Fruit fly (Drosophila melanogaster) whole organism, pupa: ENCODE measurements around the gene CG3251.

Experiments
- CG10348 ChIP-seq: fragments of 200-800 bp; sonication (Bioruptor generic); IDR thresholded peaks from 2 replicates; pipeline ENCODE4 v1.3.6; 2022; ENCODE audit warnings: missing biosample characterization, missing genetic modification characterization
- CG12605 ChIP-seq: fragments of 200-800 bp; sonication (Bioruptor generic); IDR thresholded peaks from 2 replicates; pipeline ENCODE4 v1.3.6; 2022; ENCODE audit warnings: missing biosample characterization, missing genetic modification characterization
- CG13204 ChIP-seq: fragments of 200-800 bp; sonication (Bioruptor generic); optimal IDR thresholded peaks from 2 replicates; lab custom pipeline; 2018; ENCODE audit warnings: missing biosample characterization, mild to moderate bottlenecking, missing genetic modification characterization, moderate library complexity
- CG14655 ChIP-seq: fragments of 200-800 bp; sonication (Bioruptor generic); optimal IDR thresholded peaks from 3 replicates; lab custom pipeline; 2017; ENCODE audit warnings: mild to moderate bottlenecking, missing biosample characterization, missing genetic modification reagents, missing genetic modification characterization
- CG15710 ChIP-seq: fragments of 200-800 bp; sonication (Bioruptor generic); optimal IDR thresholded peaks from 2 replicates; lab custom pipeline; 2018; ENCODE audit warnings: missing biosample characterization, mild to moderate bottlenecking, missing genetic modification characterization, moderate library complexity
- CG17806 ChIP-seq: fragments of 200-800 bp; sonication (Bioruptor generic); optimal IDR thresholded peaks from 2 replicates; lab custom pipeline; 2018; ENCODE audit warnings: missing biosample characterization, mild to moderate bottlenecking, missing genetic modification characterization, moderate library complexity
- CG32121 ChIP-seq: fragments of 200-800 bp; sonication (Bioruptor generic); IDR thresholded peaks from 2 replicates; pipeline ENCODE4 v1.3.6; 2022; ENCODE audit warnings: missing biosample characterization, missing genetic modification characterization
- CG34367 ChIP-seq: fragments of 200-800 bp; sonication (Bioruptor generic); optimal IDR thresholded peaks from 2 replicates; lab custom pipeline; 2018; ENCODE audit warnings: missing biosample characterization, mild to moderate bottlenecking, missing genetic modification characterization
- CG4496 ChIP-seq: fragments of 200-800 bp; sonication (Bioruptor generic); IDR thresholded peaks from 3 replicates; pipeline ENCODE4 v1.3.6; 2022; ENCODE audit warnings: missing biosample characterization, missing genetic modification characterization
- CG8159 ChIP-seq: fragments of 200-800 bp; sonication (Bioruptor generic); optimal IDR thresholded peaks from 3 replicates; lab custom pipeline; 2018; ENCODE audit warnings: missing biosample characterization, mild to moderate bottlenecking, missing genetic modification characterization, moderate library complexity
- CG8301 ChIP-seq: fragments of 200-800 bp; sonication (Bioruptor generic); optimal IDR thresholded peaks from 2 replicates; lab custom pipeline; 2018; ENCODE audit warnings: missing biosample characterization, mild to moderate bottlenecking, missing genetic modification characterization
- CG9948 ChIP-seq: fragments of 200-800 bp; sonication (Bioruptor generic); optimal IDR thresholded peaks from 2 replicates; lab custom pipeline; 2018; ENCODE audit warnings: missing biosample characterization, mild to moderate bottlenecking, missing genetic modification characterization, moderate library complexity
- D1 ChIP-seq: fragments of 200-800 bp; sonication (Bioruptor generic); optimal IDR thresholded peaks from 2 replicates; lab custom pipeline; 2018; ENCODE audit warnings: missing biosample characterization, mild to moderate bottlenecking, missing genetic modification characterization, moderate library complexity
- EcR ChIP-seq: fragments of 200-800 bp; sonication (Bioruptor generic); optimal IDR thresholded peaks from 3 replicates; lab custom pipeline; 2019; ENCODE audit warnings: missing biosample characterization, missing genetic modification characterization, mild to moderate bottlenecking, moderate library complexity, missing genetic modification reagents
- Ets98B ChIP-seq: fragments of 200-800 bp; sonication (Bioruptor generic); IDR thresholded peaks from 2 replicates; pipeline ENCODE4 v1.3.6; 2022; ENCODE audit warnings: missing biosample characterization, missing genetic modification characterization
- Pif1A ChIP-seq: fragments of 200-800 bp; sonication (Bioruptor generic); optimal IDR thresholded peaks from 3 replicates; lab custom pipeline; 2016; ENCODE audit warnings: missing biosample characterization, missing genetic modification characterization
- Pif1B ChIP-seq: fragments of 200-800 bp; sonication (Bioruptor generic); optimal IDR thresholded peaks from 3 replicates; lab custom pipeline; 2016; ENCODE audit warnings: missing biosample characterization, missing genetic modification characterization
- Snoo ChIP-seq: fragments of 200-800 bp; sonication (Bioruptor generic); optimal IDR thresholded peaks from 3 replicates; lab custom pipeline; 2017; ENCODE audit warnings: missing biosample characterization, mild to moderate bottlenecking, missing genetic modification characterization, inconsistent platforms
- fd96Ca ChIP-seq: fragments of 200-800 bp; sonication (Bioruptor generic); IDR thresholded peaks from 3 replicates; pipeline ENCODE4 v1.3.6; 2022; ENCODE audit warnings: missing biosample characterization, missing genetic modification characterization
- gl ChIP-seq: fragments of 200-800 bp; sonication (Bioruptor generic); optimal IDR thresholded peaks from 2 replicates; lab custom pipeline; 2018; ENCODE audit warnings: missing biosample characterization, mild to moderate bottlenecking, missing genetic modification characterization
- rn ChIP-seq: fragments of 200-800 bp; sonication (Bioruptor generic); IDR thresholded peaks from 2 replicates; pipeline ENCODE4 v1.3.6; 2022; ENCODE audit warnings: missing biosample characterization, missing genetic modification characterization

CG3251 gene

dm6 chr2L:4690602-4691001 is at the start of gene CG3251:
TSS of gene CG3251 (minus strand) at chr2L:4690702.
- TF ChIP-seq CG12605 (GFP tag; lab: Robert Waterston, UW): no peak
- no peak for TF ChIP-seq gl (tag; lab: Kevin White, UChicago)
- TF ChIP-seq CG15710 (tag; lab: Kevin White, UChicago): no peak
- no peak for TF ChIP-seq CG8159 (tag; lab: Kevin White, UChicago)
- TF ChIP-seq Snoo (tag; lab: Kevin White, UChicago): no peak
- no peak for TF ChIP-seq Pif1A (GFP tag; lab: Kevin White, UChicago)
- no peak for TF ChIP-seq CG8301
- TF ChIP-seq rn: no peak
- TF ChIP-seq CG32121 (GFP tag; lab: Robert Waterston, UW): no peak
- no peak for TF ChIP-seq Pif1B
- no peak for TF ChIP-seq CG17806
- TF ChIP-seq EcR: no peak
- TF ChIP-seq CG13204: no peak
- no peak for TF ChIP-seq CG14655 (GFP tag; lab: Kevin White, UChicago)

DNA sequence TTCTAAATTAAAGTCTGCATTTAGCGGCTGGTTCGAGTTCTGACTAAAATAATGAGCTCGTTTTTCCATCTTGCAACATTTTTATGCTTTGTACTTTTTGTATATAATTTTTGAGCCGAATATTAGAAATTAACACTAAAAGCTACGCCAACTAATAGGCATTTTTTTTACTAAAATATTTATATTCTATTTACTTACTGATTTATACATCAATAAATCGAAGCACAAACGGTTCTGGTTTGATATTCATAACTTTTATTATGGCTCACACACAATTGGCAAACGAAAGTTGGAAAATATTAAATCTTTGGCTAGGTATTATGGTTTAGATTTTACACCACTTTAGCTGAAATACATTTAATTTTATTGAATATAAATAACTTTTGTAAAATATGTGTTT is 43.9 kb upstream of the CG3251 start, which contains the start of gene CG15631:
Gene CG15631, minus strand, starts transcription at position 101 of the 400 bp plus-strand sequence.
- TF ChIP-seq CG14655 (GFP tag; lab: Kevin White, UChicago) (no peak), CG17806 (no peak), CG9948 (no peak), CG15710 (tag; lab: Kevin White, UChicago) (no peak), CG12605 (GFP tag; lab: Robert Waterston, UW) (no peak), CG4496 (no peak), CG8159 (tag; lab: Kevin White, UChicago) (no peak), rn (no peak), D1 (tag; lab: Kevin White, UChicago) (no peak), Pif1A (GFP tag; lab: Kevin White, UChicago) (no peak), CG32121 (GFP tag; lab: Robert Waterston, UW) (no peak), CG8301 (no peak), gl (tag; lab: Kevin White, UChicago) (no peak), CG13204 (no peak), CG34367 (no peak), Ets98B (GFP tag; lab: Robert Waterston, UW) (no peak), Pif1B (no peak), fd96Ca (no peak), CG10348 (GFP tag; lab: Robert Waterston, UW) (no peak), EcR (no peak)

DNA sequence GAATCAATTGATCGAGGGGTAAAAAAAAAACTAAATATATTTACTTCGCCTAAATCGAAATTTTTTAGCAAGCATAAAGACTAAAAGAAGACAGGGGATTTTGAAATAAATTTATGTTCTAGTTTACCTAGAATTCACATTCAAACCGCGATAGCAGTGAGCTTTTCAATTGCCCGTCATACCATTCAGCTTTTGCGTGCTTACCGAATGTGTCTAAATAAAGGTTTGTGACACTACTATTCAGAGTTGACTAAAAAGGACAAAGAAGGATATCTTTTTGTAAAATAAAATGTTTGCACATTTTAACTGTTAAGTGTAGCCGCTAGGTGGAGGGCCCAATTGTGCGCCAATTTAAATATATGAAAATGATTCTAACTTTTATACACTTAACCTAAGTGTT is 35.5 kb upstream of the CG3251 start:
- TF ChIP-seq EcR (no peak), CG34367 (no peak), Pif1B (no peak), Snoo (tag; lab: Kevin White, UChicago) (no peak), Pif1A (GFP tag; lab: Kevin White, UChicago) (no peak), CG8301 (no peak), CG10348 (GFP tag; lab: Robert Waterston, UW) (no peak), CG15710 (tag; lab: Kevin White, UChicago) (no peak), CG12605 (GFP tag; lab: Robert Waterston, UW) (no peak), CG4496 (no peak), CG13204 (no peak), Ets98B (GFP tag; lab: Robert Waterston, UW) (no peak), fd96Ca (no peak), rn (no peak), CG8159 (tag; lab: Kevin White, UChicago) (no peak), CG14655 (GFP tag; lab: Kevin White, UChicago) (no peak), CG17806 (no peak)

DNA sequence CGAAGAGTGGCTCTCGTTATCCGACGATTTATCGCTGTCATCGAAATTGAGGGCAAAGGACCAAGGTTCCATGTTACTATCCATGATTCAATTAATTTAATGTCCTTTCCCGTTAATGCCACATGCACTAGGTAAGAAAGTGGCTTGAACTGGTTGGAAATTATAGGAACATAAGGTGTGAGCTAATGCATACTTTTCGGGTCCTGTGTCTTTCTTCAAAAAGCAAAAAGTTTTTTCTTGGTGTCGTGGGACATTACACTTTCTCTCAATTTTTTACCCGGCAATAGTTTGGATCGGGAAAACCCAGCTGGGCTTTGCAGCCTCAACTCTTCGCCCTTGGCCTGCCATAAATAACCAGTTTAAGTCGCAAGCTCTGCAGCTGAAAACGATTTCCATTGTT is 10.9 kb upstream of the CG3251 start, which contains the start of gene Taf12L:
Gene Taf12L, minus strand, starts transcription at position 101 of the 400 bp plus-strand sequence.
- no peak for TF ChIP-seq CG13204
- TF ChIP-seq Ets98B (GFP tag; lab: Robert Waterston, UW): no peak
- no peak for TF ChIP-seq CG17806
- no peak for TF ChIP-seq Pif1B
- no peak for TF ChIP-seq CG32121 (GFP tag; lab: Robert Waterston, UW)
- no peak for TF ChIP-seq fd96Ca
- TF ChIP-seq CG9948: no peak
- TF ChIP-seq D1 (tag; lab: Kevin White, UChicago): no peak
- TF ChIP-seq CG8301: no peak
- no peak for TF ChIP-seq CG34367
- no peak for TF ChIP-seq CG10348 (GFP tag; lab: Robert Waterston, UW)
- no peak for TF ChIP-seq CG12605 (GFP tag; lab: Robert Waterston, UW)
- no peak for TF ChIP-seq CG15710 (tag; lab: Kevin White, UChicago)
- no peak for TF ChIP-seq CG4496
- no peak for TF ChIP-seq gl (tag; lab: Kevin White, UChicago)
- no peak for TF ChIP-seq Pif1A (GFP tag; lab: Kevin White, UChicago)
- TF ChIP-seq CG14655 (GFP tag; lab: Kevin White, UChicago): no peak
- TF ChIP-seq EcR: no peak
- no peak for TF ChIP-seq rn
- no peak for TF ChIP-seq CG8159 (tag; lab: Kevin White, UChicago)

DNA sequence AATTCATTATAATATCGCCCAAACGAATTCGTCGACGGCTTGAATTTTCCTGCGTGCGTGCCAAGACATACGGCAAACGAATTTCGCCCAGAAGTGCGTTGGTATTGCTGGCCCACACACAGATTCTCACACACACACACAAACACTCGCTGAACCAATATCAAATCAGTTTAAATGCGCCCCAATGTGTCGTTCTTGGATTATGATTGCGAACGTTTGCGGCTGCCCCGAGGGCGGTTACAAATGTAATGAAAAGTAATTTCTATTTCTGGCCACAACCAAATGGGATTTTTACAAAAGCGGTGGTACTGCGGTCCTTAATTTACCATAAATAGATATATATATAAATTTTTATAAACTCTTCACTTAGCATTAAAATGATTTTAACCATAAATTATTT is 8.3 kb upstream of the CG3251 start:
- TF ChIP-seq CG17806 (no peak), rn (no peak), CG9948 (no peak), Pif1B (no peak), CG32121 (GFP tag; lab: Robert Waterston, UW) (no peak), CG10348 (GFP tag; lab: Robert Waterston, UW) (no peak), CG13204 (no peak), CG14655 (GFP tag; lab: Kevin White, UChicago) (no peak), Pif1A (GFP tag; lab: Kevin White, UChicago) (no peak), CG15710 (tag; lab: Kevin White, UChicago) (no peak), gl (tag; lab: Kevin White, UChicago) (no peak), CG8159 (tag; lab: Kevin White, UChicago) (no peak), Snoo (tag; lab: Kevin White, UChicago) (no peak), Ets98B (GFP tag; lab: Robert Waterston, UW) (no peak), fd96Ca (no peak), CG34367 (no peak), CG8301 (no peak), CG4496 (no peak), EcR (no peak)

DNA sequence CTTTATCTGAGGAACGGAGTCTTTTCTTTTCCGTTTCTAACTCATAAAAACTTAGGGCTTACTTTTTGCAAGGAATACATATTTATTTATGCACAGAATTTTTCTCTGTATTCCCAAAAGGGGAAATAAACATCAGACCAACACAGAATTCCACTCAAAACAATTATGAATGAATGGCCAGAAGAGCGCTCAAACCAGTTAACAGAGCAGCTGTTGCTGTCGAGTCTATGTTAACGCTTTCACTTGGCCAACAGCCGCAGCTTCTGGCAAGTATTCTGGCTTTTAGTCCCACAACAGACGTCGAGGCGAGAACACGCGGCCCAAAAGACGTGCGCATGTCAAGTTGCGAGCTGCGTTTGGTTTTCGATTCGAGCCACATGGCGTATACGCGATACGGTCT is 3.9 kb upstream of the CG3251 start, which contains the start of gene dcma:
Gene dcma, plus strand, starts transcription at position 301 of the 400 bp plus-strand sequence.
- no peak for TF ChIP-seq CG17806
- TF ChIP-seq EcR: no peak
- no peak for TF ChIP-seq CG12605 (GFP tag; lab: Robert Waterston, UW)
- TF ChIP-seq Ets98B (GFP tag; lab: Robert Waterston, UW): no peak
- TF ChIP-seq CG4496: no peak
- TF ChIP-seq gl (tag; lab: Kevin White, UChicago): no peak
- TF ChIP-seq fd96Ca: no peak
- TF ChIP-seq CG8301: no peak
- no peak for TF ChIP-seq CG10348 (GFP tag; lab: Robert Waterston, UW)
- no peak for TF ChIP-seq rn
- TF ChIP-seq CG15710 (tag; lab: Kevin White, UChicago): no peak
- TF ChIP-seq, all 21 proteins: peak for 0
